Fruit fly (Drosophila melanogaster): ENCODE data around the gene CG31777.

- no peak for TF ChIP-seq h (optimal IDR thresholded peaks at IDR 0.05)
- no peak for TF ChIP-seq Myc (optimal IDR thresholded peaks at IDR 0.05)
- no peak for TF ChIP-seq Sin3A (optimal IDR thresholded peaks at IDR 0.05)
- TF ChIP-seq psq (optimal IDR thresholded peaks at IDR 0.05): no peak
- TF ChIP-seq insv (optimal IDR thresholded peaks at IDR 0.05): no peak
These were observed 14.4 kb downstream of the CG31777 start, which contains the start of gene CG16704 for dm6 chr2L:3692466-3692865.
